Worm (Caenorhabditis elegans) whole organism, young adult: ENCODE results near the gene F38E1.3.

ENCODE experiments used
- F23B12.7 ChIP-seq: sonication (generic microtip); optimal IDR thresholded peaks from 2 replicates; lab custom pipeline; 2017; ENCODE audit warnings: missing genetic modification characterization, mild to moderate bottlenecking, missing compliant biosample characterization, antibody characterized with exemption, moderate library complexity; ENCODE audit not compliant: insufficient read depth
- F33H1.4 ChIP-seq: fragments of 200-800 bp; sonication (Bioruptor generic); IDR thresholded peaks from 2 replicates; pipeline ENCODE4 v1.3.6; 2022; ENCODE audit warnings: missing genetic modification reagents, missing genetic modification characterization, missing compliant biosample characterization
- F49E8.2 ChIP-seq: sonication (generic microtip); optimal IDR thresholded peaks from 3 replicates; lab custom pipeline; 2017; ENCODE audit warnings: missing genetic modification characterization, mild to moderate bottlenecking, missing compliant biosample characterization, antibody characterized with exemption, moderate library complexity; ENCODE audit not compliant: insufficient read depth
- F55B11.4 ChIP-seq: sonication (generic microtip); optimal IDR thresholded peaks from 2 replicates; lab custom pipeline; 2016; ENCODE audit warnings: missing compliant biosample characterization, missing genetic modification characterization, borderline replicate concordance; ENCODE audit not compliant: insufficient read depth
- aptf-3 ChIP-seq: fragments of 200-800 bp; sonication (Bioruptor generic); IDR thresholded peaks from 2 replicates; pipeline ENCODE4 v1.3.6; 2022; ENCODE audit warnings: missing genetic modification characterization, missing compliant biosample characterization
- atf-7 ChIP-seq: sonication (generic microtip); optimal IDR thresholded peaks from 2 replicates; lab custom pipeline; 2017; ENCODE audit warnings: mild to moderate bottlenecking, missing genetic modification characterization, missing compliant biosample characterization
- attf-5 ChIP-seq: fragments of 200-800 bp; sonication (Bioruptor generic); optimal IDR thresholded peaks from 2 replicates; lab custom pipeline; 2018; ENCODE audit warnings: mild to moderate bottlenecking, missing genetic modification characterization, missing compliant biosample characterization
- attf-6 ChIP-seq: fragments of 200-800 bp; sonication (Bioruptor generic); IDR thresholded peaks from 2 replicates; pipeline ENCODE4 v1.3.6; 2022; ENCODE audit warnings: missing genetic modification reagents, missing genetic modification characterization, missing compliant biosample characterization
- bed-1 ChIP-seq: fragments of 200-800 bp; sonication (Bioruptor generic); IDR thresholded peaks from 2 replicates; pipeline ENCODE4 v1.3.6; 2022; ENCODE audit warnings: missing genetic modification reagents, missing genetic modification characterization, missing compliant biosample characterization
- cebp-1 ChIP-seq, 2 experiments: fragments of 200-800 bp in 1 of 2; sonication (Bioruptor generic) in 1 of 2; sonication (generic microtip) in 1 of 2; IDR thresholded peaks in 1 of 2; optimal IDR thresholded peaks in 1 of 2; 2 replicates each; pipeline versions ENCODE4 v1.3.6 to Lab custom; 2017 to 2022; ENCODE audit warnings: missing compliant biosample characterization in 2 of 2, missing genetic modification characterization in 2 of 2, mild to moderate bottlenecking in 1 of 2, missing genetic modification reagents in 1 of 2, moderate library complexity in 1 of 2
- ceh-27 ChIP-seq: fragments of 200-800 bp; sonication (Bioruptor generic); optimal IDR thresholded peaks from 2 replicates; lab custom pipeline; 2018; ENCODE audit warnings: mild to moderate bottlenecking, missing genetic modification characterization, moderate library complexity, missing compliant biosample characterization
- ceh-91 ChIP-seq: fragments of 200-800 bp; sonication (Bioruptor generic); IDR thresholded peaks from 2 replicates; pipeline ENCODE4 v1.3.6; 2022; ENCODE audit warnings: missing genetic modification reagents, missing genetic modification characterization, missing compliant biosample characterization
- chd-7 ChIP-seq: sonication (generic microtip); optimal IDR thresholded peaks from 2 replicates; lab custom pipeline; 2016; ENCODE audit warnings: mild to moderate bottlenecking, missing genetic modification characterization, moderate library complexity, missing compliant biosample characterization
- die-1 ChIP-seq: sonication (generic microtip); optimal IDR thresholded peaks from 2 replicates; lab custom pipeline; 2016; ENCODE audit warnings: missing genotype, mild to moderate bottlenecking, missing genetic modification characterization, missing compliant biosample characterization
- dpff-1 ChIP-seq: sonication (generic microtip); optimal IDR thresholded peaks from 2 replicates; lab custom pipeline; 2017; ENCODE audit warnings: mild to moderate bottlenecking, missing genetic modification characterization, missing compliant biosample characterization
- dpl-1 ChIP-seq: fragments of 150-350 bp; optimal IDR thresholded peaks from 2 replicates; lab custom pipeline; 2014; ENCODE audit warnings: missing biosample characterization, missing genetic modification reagents, missing genetic modification characterization
- hlh-12 ChIP-seq: sonication (generic microtip); optimal IDR thresholded peaks from 2 replicates; lab custom pipeline; 2016; ENCODE audit warnings: missing genetic modification characterization, missing compliant biosample characterization
- hsf-1 ChIP-seq: fragments of 200-800 bp; sonication (Bioruptor generic); IDR thresholded peaks from 2 replicates; pipeline ENCODE4 v1.3.6; 2022; ENCODE audit warnings: missing genetic modification reagents, missing genetic modification characterization, missing compliant biosample characterization
- lag-1 ChIP-seq: fragments of 200-800 bp; sonication (Bioruptor generic); IDR thresholded peaks from 2 replicates; pipeline ENCODE4 v1.3.6; 2022; ENCODE audit warnings: missing genetic modification reagents, missing genetic modification characterization, missing compliant biosample characterization
- let-526 ChIP-seq: fragments of 200-800 bp; sonication (Bioruptor generic); IDR thresholded peaks from 2 replicates; pipeline ENCODE4 v1.3.6; 2022; ENCODE audit warnings: missing genetic modification reagents, missing genetic modification characterization, missing compliant biosample characterization
- lin-26 ChIP-seq: fragments of 200-800 bp; sonication (Bioruptor generic); IDR thresholded peaks from 2 replicates; pipeline ENCODE4 v1.3.6; 2022; ENCODE audit warnings: missing genetic modification reagents, missing genetic modification characterization, missing compliant biosample characterization
- lin-54 ChIP-seq: fragments of 200-800 bp; sonication (Bioruptor generic); optimal IDR thresholded peaks from 2 replicates; lab custom pipeline; 2018; ENCODE audit warnings: mild to moderate bottlenecking, missing genetic modification characterization, missing compliant biosample characterization
- lir-1 ChIP-seq: fragments of 200-800 bp; sonication (Bioruptor generic); conservative IDR thresholded peaks from 2 replicates; pipeline ENCODE4 v1.3.6; 2022; ENCODE audit warnings: missing genetic modification reagents, missing genetic modification characterization, missing compliant biosample characterization
- lsl-1 ChIP-seq: fragments of 200-800 bp; sonication (Bioruptor generic); optimal IDR thresholded peaks from 2 replicates; lab custom pipeline; 2018; ENCODE audit warnings: mild to moderate bottlenecking, missing genetic modification characterization, moderate library complexity, missing compliant biosample characterization
- madf-3 ChIP-seq: fragments of 200-800 bp; sonication (Bioruptor generic); IDR thresholded peaks from 2 replicates; pipeline ENCODE4 v1.3.6; 2022; ENCODE audit warnings: missing genetic modification reagents, missing genetic modification characterization, missing compliant biosample characterization
- madf-6 ChIP-seq: fragments of 200-800 bp; sonication (Bioruptor generic); IDR thresholded peaks from 2 replicates; pipeline ENCODE4 v1.3.6; 2022; ENCODE audit warnings: missing genetic modification reagents, missing genetic modification characterization, missing compliant biosample characterization
- madf-8 ChIP-seq: fragments of 200-800 bp; sonication (Bioruptor generic); conservative IDR thresholded peaks from 2 replicates; pipeline ENCODE4 v1.3.6; 2022; ENCODE audit warnings: missing genetic modification reagents, missing genetic modification characterization, missing compliant biosample characterization
- nhr-179 ChIP-seq: sonication (generic microtip); optimal IDR thresholded peaks from 2 replicates; lab custom pipeline; 2016; ENCODE audit warnings: mild to moderate bottlenecking, missing genetic modification characterization, missing compliant biosample characterization
- nhr-27 ChIP-seq: fragments of 200-800 bp; sonication (Bioruptor generic); optimal IDR thresholded peaks from 2 replicates; lab custom pipeline; 2018; ENCODE audit warnings: mild to moderate bottlenecking, missing genetic modification characterization, moderate library complexity, missing compliant biosample characterization
- nhr-80 ChIP-seq: sonication (generic microtip); optimal IDR thresholded peaks from 2 replicates; lab custom pipeline; 2016; ENCODE audit warnings: missing genetic modification characterization, missing compliant biosample characterization
- nhr-90 ChIP-seq: sonication (generic microtip); optimal IDR thresholded peaks from 2 replicates; lab custom pipeline; 2016; ENCODE audit warnings: missing genotype, mild to moderate bottlenecking, missing genetic modification characterization, missing compliant biosample characterization
- pbrm-1 ChIP-seq: fragments of 200-800 bp; sonication (Bioruptor generic); IDR thresholded peaks from 2 replicates; pipeline ENCODE4 v1.3.6; 2022; ENCODE audit warnings: missing genetic modification reagents, missing genetic modification characterization, missing compliant biosample characterization
- pha-4 ChIP-seq: fragments of 150-350 bp; sonication (generic microtip); optimal IDR thresholded peaks from 2 replicates; lab custom pipeline; 2014; ENCODE audit warnings: missing biosample characterization, missing genetic modification reagents, missing genetic modification characterization
- rec-8 ChIP-seq, 2 experiments: sonication (generic microtip); optimal IDR thresholded peaks; 2 replicates each; lab custom pipeline; 2016; ENCODE audit warnings: mild to moderate bottlenecking in 2 of 2, missing genetic modification characterization in 2 of 2, missing genetic modification reagents in 2 of 2, missing genotype in 2 of 2, missing biosample characterization in 1 of 2, missing compliant biosample characterization in 1 of 2, moderate library complexity in 1 of 2
- snpc-1.3 ChIP-seq: sonication (generic microtip); optimal IDR thresholded peaks from 2 replicates; lab custom pipeline; 2017; ENCODE audit warnings: missing genetic modification characterization, mild to moderate bottlenecking, missing compliant biosample characterization, antibody characterized with exemption, moderate library complexity, missing genotype, missing genetic modification reagents; ENCODE audit not compliant: insufficient read depth
- snpc-3.4 ChIP-seq: sonication (generic microtip); optimal IDR thresholded peaks from 2 replicates; lab custom pipeline; 2017; ENCODE audit warnings: missing genetic modification characterization, mild to moderate bottlenecking, missing compliant biosample characterization, antibody characterized with exemption, moderate library complexity, missing genotype, missing genetic modification reagents
- snpc-4 ChIP-seq, 5 experiments: fragments of 150-350 bp in 1 of 5; sonication (generic microtip) in 4 of 5; optimal IDR thresholded peaks; 2 replicates each; lab custom pipeline; 2014 to 2018; ENCODE audit warnings: missing genetic modification characterization in 5 of 5, missing biosample characterization in 3 of 5, antibody characterized with exemption in 2 of 5, mild to moderate bottlenecking in 2 of 5, missing compliant biosample characterization in 2 of 5, missing genotype in 2 of 5, moderate library complexity in 2 of 5, missing genetic modification reagents in 1 of 5
- tbp1 ChIP-seq: fragments of 200-800 bp; sonication (Bioruptor generic); optimal IDR thresholded peaks from 2 replicates; lab custom pipeline; 2018; ENCODE audit warnings: mild to moderate bottlenecking, missing genetic modification characterization, missing compliant biosample characterization
- unc-62 ChIP-seq: fragments of 150-350 bp; optimal IDR thresholded peaks from 2 replicates; lab custom pipeline; 2014; ENCODE audit warnings: missing biosample characterization, missing genetic modification reagents, missing genetic modification characterization
- xnd-1 ChIP-seq: sonication (generic microtip); optimal IDR thresholded peaks from 2 replicates; lab custom pipeline; 2016; ENCODE audit warnings: missing genotype, missing genetic modification reagents, missing genetic modification characterization, missing compliant biosample characterization
- ztf-22 ChIP-seq: fragments of 200-800 bp; sonication (Bioruptor generic); optimal IDR thresholded peaks from 2 replicates; lab custom pipeline; 2018; ENCODE audit warnings: mild to moderate bottlenecking, missing genetic modification characterization, moderate library complexity, missing compliant biosample characterization
- ztf-6 ChIP-seq: fragments of 200-800 bp; sonication (Bioruptor generic); IDR thresholded peaks from 2 replicates; pipeline ENCODE4 v1.3.6; 2022; ENCODE audit warnings: missing genetic modification reagents, missing genetic modification characterization, missing compliant biosample characterization

The F38E1.3 gene

DNA sequence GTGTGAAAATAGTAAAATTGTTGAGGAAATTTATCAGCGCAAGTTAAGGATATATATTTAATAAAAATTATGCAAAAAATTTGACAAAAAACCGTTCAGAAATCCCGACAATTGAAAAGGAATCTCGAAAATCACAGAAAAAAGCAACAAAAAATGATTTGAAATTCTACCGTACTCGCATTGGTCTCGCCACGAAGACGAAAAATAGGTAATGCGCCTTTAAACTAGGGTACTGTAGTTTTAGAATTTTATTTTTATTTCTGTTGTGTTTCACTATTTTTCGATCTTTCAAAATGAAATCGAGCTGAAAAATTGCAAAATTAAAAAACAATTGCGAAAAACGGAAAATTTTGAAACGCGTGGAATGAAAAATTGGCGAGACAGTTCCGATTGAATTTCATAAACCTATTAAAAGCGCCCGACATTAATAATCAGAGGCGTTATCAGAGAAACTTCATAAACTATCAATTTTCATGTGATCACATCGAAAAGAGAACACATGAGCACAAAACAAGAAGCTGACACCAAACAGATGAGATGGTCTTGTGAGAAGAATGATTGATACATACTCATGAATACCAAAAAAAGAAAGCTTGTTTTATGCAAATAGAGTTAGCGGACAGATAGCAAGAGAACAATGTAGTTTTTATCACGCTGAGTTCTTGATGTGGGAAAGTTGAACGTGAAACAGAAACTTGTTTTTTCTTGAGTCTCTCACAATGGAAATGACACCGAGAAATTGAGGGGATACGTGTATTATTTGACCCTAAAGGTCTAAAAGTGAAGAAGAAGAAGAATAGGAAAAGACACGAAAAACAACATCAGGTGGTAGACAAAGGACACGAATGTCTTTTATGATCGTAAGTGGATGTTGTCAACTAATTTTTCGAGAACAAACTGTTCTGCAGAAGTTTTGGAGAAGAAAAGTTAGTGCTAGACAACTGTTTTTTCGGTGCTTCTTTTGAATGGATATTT, 49.2 kb downstream of the F38E1.3 start:
- TF ChIP-seq atf-7 (tag; lab: Kevin White, UChicago) (peak; percentile 20), nhr-179 (tag; lab: Kevin White, UChicago) (no peak), attf-6 (GFP tag; lab: Robert Waterston, UW) (no peak), rec-8 (tag; optimal IDR thresholded peaks at IDR 0.05; lab: Kevin White, UChicago) (no peak), dpl-1 (GFP tag; lab: Kevin White, UChicago) (no peak), die-1 (no peak), attf-5 (GFP tag; lab: Kevin White, UChicago) (no peak), ceh-91 (GFP tag; lab: Robert Waterston, UW) (no peak), madf-8 (GFP tag; lab: Robert Waterston, UW) (peak; percentile 64), snpc-4 (GFP tag; optimal IDR thresholded peaks at IDR 0.05; lab: Kevin White, UChicago) (no peak), snpc-4 (tag; optimal IDR thresholded peaks at IDR 0.05; lab: Kevin White, UChicago) (peak in 3 of 4 experiments; percentile 42 to 69 (median 65)), F33H1.4 (peak; percentile 86), tbp1 (GFP tag; lab: Kevin White, UChicago) (no peak), pha-4 (tag; lab: Kevin White, UChicago) (peak; percentile 55), lin-26 (GFP tag; lab: Robert Waterston, UW) (peak; percentile 48; the same call in 1 of the 2 replicates), cebp-1 (GFP tag; IDR thresholded peaks at IDR 0.05; lab: Robert Waterston, UW) (peak; percentile 30; the same call in 1 of the 2 replicates), cebp-1 (tag; optimal IDR thresholded peaks at IDR 0.05; lab: Kevin White, UChicago) (peak; percentile 62), dpff-1 (tag; lab: Kevin White, UChicago) (no peak), bed-1 (GFP tag; lab: Robert Waterston, UW) (no peak), F49E8.2 (tag; lab: Kevin White, UChicago) (peak; percentile 31), pbrm-1 (GFP tag; lab: Robert Waterston, UW) (0 out of 2 replicates have a peak, but pooled peaks have one; percentile 8), ztf-6 (GFP tag; lab: Robert Waterston, UW) (no peak), lag-1 (GFP tag; lab: Robert Waterston, UW) (no peak), madf-6 (GFP tag; lab: Robert Waterston, UW) (peak; percentile 84), hlh-12 (no peak), ceh-27 (no peak), nhr-27 (no peak), unc-62 (GFP tag; lab: Kevin White, UChicago) (peak; percentile 65), nhr-80 (tag; lab: Kevin White, UChicago) (peak; percentile 94), nhr-90 (peak; percentile 9), F23B12.7 (tag; lab: Kevin White, UChicago) (no peak), lsl-1 (GFP tag; lab: Kevin White, UChicago) (peak; percentile 96), let-526 (no peak), aptf-3 (GFP tag; lab: Robert Waterston, UW) (no peak), lin-54 (GFP tag; lab: Kevin White, UChicago) (peak; percentile 52), F55B11.4 (tag; lab: Kevin White, UChicago) (no peak), lir-1 (GFP tag; lab: Robert Waterston, UW) (no peak), snpc-3.4 (tag; lab: Kevin White, UChicago) (peak; percentile 42), chd-7 (tag; lab: Kevin White, UChicago) (no peak), madf-3 (GFP tag; lab: Robert Waterston, UW) (no peak), ztf-22 (GFP tag; lab: Kevin White, UChicago) (peak; percentile 32), xnd-1 (tag; lab: Kevin White, UChicago) (peak; percentile 79), hsf-1 (no peak), snpc-1.3 (tag; lab: Kevin White, UChicago) (no peak)
